Fruit fly (Drosophila melanogaster): ENCODE results near the gene CAH8.

The CAH8 gene

DNA sequence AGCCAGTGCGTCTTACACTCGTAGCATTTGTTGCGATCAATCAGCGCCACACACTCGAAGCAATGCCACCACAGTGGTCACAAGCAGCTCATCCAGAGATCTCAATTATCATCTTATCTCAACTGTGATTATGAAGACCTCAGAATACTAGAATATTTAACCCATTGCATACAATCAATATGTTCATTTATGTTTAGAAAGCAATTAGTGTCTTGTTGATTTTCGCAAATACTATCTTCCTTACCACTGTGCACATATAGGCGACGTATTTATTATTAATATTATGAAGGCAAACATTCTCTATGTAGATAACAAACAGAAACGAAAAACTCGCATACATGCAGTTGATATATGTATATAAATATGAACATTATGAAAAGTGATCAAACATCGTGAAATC lies 30.7 kb downstream of the CAH8 start:
- TF ChIP-seq CG15710 (tag; optimal IDR thresholded peaks at IDR 0.05) (peak; percentile 75), CG12605 (GFP tag; IDR thresholded peaks at IDR 0.05) (peak; percentile 87), D1 (tag; optimal IDR thresholded peaks at IDR 0.05) (no peak), CG14655 (GFP tag; optimal IDR thresholded peaks at IDR 0.05) (peak; percentile 78), CG32121 (GFP tag; IDR thresholded peaks at IDR 0.05) (peak; percentile 90), rn (GFP tag; IDR thresholded peaks at IDR 0.05) (peak; percentile 76), fd96Ca (GFP tag; IDR thresholded peaks at IDR 0.05) (peak; percentile 89), CG4496 (GFP tag; IDR thresholded peaks at IDR 0.05) (peak; percentile 95), gl (tag; optimal IDR thresholded peaks at IDR 0.05) (peak; percentile 69), Snoo (tag; optimal IDR thresholded peaks at IDR 0.05) (peak; percentile 20), CG9948 (tag; optimal IDR thresholded peaks at IDR 0.05) (peak; percentile 75), CG34367 (tag; optimal IDR thresholded peaks at IDR 0.05) (peak; percentile 78), CG10348 (GFP tag; IDR thresholded peaks at IDR 0.05) (peak; percentile 49; the same call in 1 of the 2 replicates), EcR (GFP tag; optimal IDR thresholded peaks at IDR 0.05) (peak; percentile 48), Ets98B (GFP tag; IDR thresholded peaks at IDR 0.05) (peak; percentile 94), Pif1A (GFP tag; optimal IDR thresholded peaks at IDR 0.05) (peak; percentile 76), CG8159 (tag; optimal IDR thresholded peaks at IDR 0.05) (peak; percentile 83), CG13204 (GFP tag; optimal IDR thresholded peaks at IDR 0.05) (no peak), CG8301 (tag; optimal IDR thresholded peaks at IDR 0.05) (peak; percentile 78), Pif1B (GFP tag; optimal IDR thresholded peaks at IDR 0.05) (peak; percentile 79), CG17806 (tag; optimal IDR thresholded peaks at IDR 0.05) (peak; percentile 83)

DNA sequence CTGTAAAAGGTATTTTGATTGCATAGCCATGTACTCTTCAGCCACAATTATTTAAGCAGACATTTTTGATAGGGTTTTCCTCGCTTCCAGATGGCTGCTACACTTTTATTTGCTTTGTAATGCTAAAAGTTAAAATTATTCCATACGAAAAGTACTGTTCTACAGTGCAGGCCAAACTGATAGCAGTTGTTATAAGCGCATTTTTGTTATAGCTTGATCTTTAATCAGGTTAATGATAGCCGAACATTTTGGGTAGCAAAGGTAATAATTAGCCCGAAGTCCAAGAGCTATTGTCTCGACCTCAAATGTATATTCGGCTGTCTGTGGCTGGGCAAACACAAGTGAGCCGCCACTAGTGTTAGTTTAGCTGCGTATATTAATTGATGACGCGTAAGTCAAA lies 31.6 kb downstream of the CAH8 start:
- TF ChIP-seq CG8159 (tag; optimal IDR thresholded peaks at IDR 0.05) (no peak), CG14655 (GFP tag; optimal IDR thresholded peaks at IDR 0.05) (no peak), CG9948 (tag; optimal IDR thresholded peaks at IDR 0.05) (no peak), rn (GFP tag; IDR thresholded peaks at IDR 0.05) (no peak), gl (tag; optimal IDR thresholded peaks at IDR 0.05) (no peak), CG10348 (GFP tag; IDR thresholded peaks at IDR 0.05) (no peak), CG32121 (GFP tag; IDR thresholded peaks at IDR 0.05) (no peak), Pif1B (GFP tag; optimal IDR thresholded peaks at IDR 0.05) (no peak), fd96Ca (GFP tag; IDR thresholded peaks at IDR 0.05) (no peak), CG17806 (tag; optimal IDR thresholded peaks at IDR 0.05) (no peak), CG12605 (GFP tag; IDR thresholded peaks at IDR 0.05) (no peak)

DNA sequence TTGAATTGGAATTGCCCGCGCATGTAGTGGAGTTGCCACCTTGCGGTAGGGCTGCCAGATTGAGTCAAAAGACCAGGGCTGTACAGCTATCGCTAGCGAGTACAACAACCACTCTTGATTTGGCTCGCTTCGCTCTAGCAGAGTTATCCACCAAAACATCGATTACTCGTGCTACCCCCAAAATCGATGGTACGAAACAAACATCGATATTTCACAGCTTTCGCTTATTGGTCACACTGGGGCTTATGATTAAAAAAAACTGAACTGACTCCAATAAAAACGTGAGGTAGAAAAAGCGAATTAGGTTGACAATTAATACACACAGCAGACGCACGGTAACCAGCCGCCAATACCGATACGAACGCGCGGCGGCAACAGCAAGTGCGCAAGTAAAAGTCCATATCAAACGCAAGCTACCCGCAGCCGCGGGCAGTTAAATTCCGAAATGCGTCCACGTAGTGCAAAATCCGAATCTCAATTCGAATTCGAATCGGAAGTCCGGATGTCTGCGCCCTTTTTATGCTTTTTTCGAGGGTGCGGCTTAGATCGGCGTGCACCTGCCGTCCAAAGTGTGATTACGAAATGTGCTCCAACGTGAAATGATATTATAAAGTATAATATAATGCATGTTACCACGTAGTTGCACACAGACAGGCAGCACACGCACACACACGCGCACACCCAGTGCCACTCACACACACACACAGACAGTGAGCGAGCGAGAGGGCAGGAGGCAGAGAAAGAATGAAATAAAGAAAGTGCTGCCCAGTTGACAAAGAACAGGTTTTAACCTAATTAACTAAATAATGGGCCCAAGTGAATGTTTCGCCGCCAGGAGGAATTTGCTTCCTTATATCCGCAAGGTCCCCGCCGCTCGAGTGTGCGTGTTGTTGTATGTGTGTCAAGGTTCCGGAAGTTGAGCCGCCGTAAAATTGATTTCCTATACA lies 32.8 kb downstream of the CAH8 start, which contains the start of gene Sar1:
Gene Sar1, plus strand, starts transcription at position 222 of the 947 bp plus-strand sequence.
- TF ChIP-seq CG34367 (tag; optimal IDR thresholded peaks at IDR 0.05) (no peak), CG12605 (GFP tag; IDR thresholded peaks at IDR 0.05) (no peak), CG32121 (GFP tag; IDR thresholded peaks at IDR 0.05) (no peak), Snoo (tag; optimal IDR thresholded peaks at IDR 0.05) (peak; percentile 8), CG8159 (tag; optimal IDR thresholded peaks at IDR 0.05) (no peak), Pif1B (GFP tag; optimal IDR thresholded peaks at IDR 0.05) (no peak), CG10348 (GFP tag; IDR thresholded peaks at IDR 0.05) (no peak), gl (tag; optimal IDR thresholded peaks at IDR 0.05) (no peak), EcR (GFP tag; optimal IDR thresholded peaks at IDR 0.05) (peak; percentile 79), rn (GFP tag; IDR thresholded peaks at IDR 0.05) (no peak), CG9948 (tag; optimal IDR thresholded peaks at IDR 0.05) (no peak)

DNA sequence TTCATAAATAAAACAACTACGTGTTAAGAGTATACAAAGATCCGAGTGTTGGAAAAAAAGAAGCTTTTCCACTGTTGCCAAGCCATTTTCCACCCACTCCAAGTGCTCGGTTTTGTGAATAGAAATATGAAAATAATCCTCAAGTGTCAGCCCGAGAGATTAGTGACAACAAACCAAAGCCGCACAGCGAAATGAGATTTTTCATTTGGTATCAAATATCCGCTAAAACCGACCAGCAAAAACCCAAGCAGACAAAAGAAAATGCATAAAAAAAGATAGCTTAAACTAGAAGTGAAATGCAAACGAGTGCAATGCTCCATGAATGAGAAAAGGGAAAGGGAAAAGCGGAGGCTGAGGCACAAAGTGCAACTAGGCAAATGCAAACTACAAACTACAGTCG lies 38.1 kb downstream of the CAH8 start, which contains the start of gene rdhB:
Gene rdhB, plus strand, starts transcription at position 301 of the 400 bp plus-strand sequence.
- TF ChIP-seq rn (GFP tag; IDR thresholded peaks at IDR 0.05), result no peak
- no peak for TF ChIP-seq Pif1A (GFP tag; optimal IDR thresholded peaks at IDR 0.05)
- no peak for TF ChIP-seq CG17806 (tag; optimal IDR thresholded peaks at IDR 0.05)
- TF ChIP-seq CG8159 (tag; optimal IDR thresholded peaks at IDR 0.05), result no peak
- no peak for TF ChIP-seq CG12605 (GFP tag; IDR thresholded peaks at IDR 0.05)
- no peak for TF ChIP-seq CG4496 (GFP tag; IDR thresholded peaks at IDR 0.05)
- TF ChIP-seq Pif1B (GFP tag; optimal IDR thresholded peaks at IDR 0.05), result no peak
- no peak for TF ChIP-seq CG14655 (GFP tag; optimal IDR thresholded peaks at IDR 0.05)
- TF ChIP-seq EcR (GFP tag; optimal IDR thresholded peaks at IDR 0.05), result no peak
- TF ChIP-seq CG15710 (tag; optimal IDR thresholded peaks at IDR 0.05), result no peak

DNA sequence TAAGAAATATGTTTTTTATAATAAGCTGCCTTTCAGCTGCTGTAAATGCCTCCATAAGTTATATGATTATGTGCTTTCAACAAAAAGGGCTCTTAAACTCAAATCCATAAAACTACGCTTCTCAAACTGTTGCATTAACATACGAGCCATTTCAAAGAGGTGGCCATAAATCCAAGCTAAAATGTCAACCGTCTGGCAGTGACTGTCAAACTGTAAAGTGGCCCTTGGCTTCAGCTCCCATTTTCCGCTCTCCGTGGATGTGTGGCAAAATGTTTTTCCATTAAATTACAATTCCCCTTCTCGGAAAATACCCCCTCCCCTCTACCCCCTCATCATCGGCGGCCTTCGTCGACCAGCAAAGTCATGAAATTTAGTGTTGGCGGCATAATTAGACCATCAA lies 46.8 kb downstream of the CAH8 start:
- TF ChIP-seq CG17806 (tag; optimal IDR thresholded peaks at IDR 0.05) (no peak), Snoo (tag; optimal IDR thresholded peaks at IDR 0.05) (no peak), CG8301 (tag; optimal IDR thresholded peaks at IDR 0.05) (no peak), CG14655 (GFP tag; optimal IDR thresholded peaks at IDR 0.05) (no peak), CG8159 (tag; optimal IDR thresholded peaks at IDR 0.05) (no peak), CG12605 (GFP tag; IDR thresholded peaks at IDR 0.05) (no peak), fd96Ca (GFP tag; IDR thresholded peaks at IDR 0.05) (no peak), CG32121 (GFP tag; IDR thresholded peaks at IDR 0.05) (no peak), D1 (tag; optimal IDR thresholded peaks at IDR 0.05) (no peak), CG9948 (tag; optimal IDR thresholded peaks at IDR 0.05) (no peak), rn (GFP tag; IDR thresholded peaks at IDR 0.05) (no peak), Ets98B (GFP tag; IDR thresholded peaks at IDR 0.05) (no peak), CG4496 (GFP tag; IDR thresholded peaks at IDR 0.05) (no peak), CG15710 (tag; optimal IDR thresholded peaks at IDR 0.05) (no peak), CG13204 (GFP tag; optimal IDR thresholded peaks at IDR 0.05) (no peak), CG10348 (GFP tag; IDR thresholded peaks at IDR 0.05) (no peak), gl (tag; optimal IDR thresholded peaks at IDR 0.05) (no peak), CG34367 (tag; optimal IDR thresholded peaks at IDR 0.05) (no peak), Pif1A (GFP tag; optimal IDR thresholded peaks at IDR 0.05) (no peak), EcR (GFP tag; optimal IDR thresholded peaks at IDR 0.05) (no peak)

Measured in whole organism, pupa.